Worm (Caenorhabditis elegans): ENCODE data around the gene Y69A2AR.28.

- TF ChIP-seq pag-3 (tag; optimal IDR thresholded peaks at IDR 0.05; ENCODE audit: borderline replicate concordance) (no peak), pha-4 (tag; optimal IDR thresholded peaks at IDR 0.05) (no peak), ama-1 (optimal IDR thresholded peaks at IDR 0.05) (no peak), unc-3 (GFP tag; conservative IDR thresholded peaks at IDR 0.05) (no peak), unc-3 (tag; optimal IDR thresholded peaks at IDR 0.05) (no peak), fkh-10 (GFP tag; optimal IDR thresholded peaks at IDR 0.05) (no peak), hlh-13 (GFP tag; optimal IDR thresholded peaks at IDR 0.05) (no peak)
Observed at ce11 chrIV:2640950-2641349, 28.1 kb upstream of the Y69A2AR.28 start, which contains the start of the genes mdf-2 and nduv-3.

Measured in whole organism, late embryonic.